Fruit fly (Drosophila melanogaster) whole organism, embryonic: Measurements from ENCODE around the gene CG31821.

Experiments
- CG17385 ChIP-seq: fragments of 200-800 bp; sonication (Bioruptor generic); optimal IDR thresholded peaks from 3 replicates; lab custom pipeline; 2018; ENCODE audit warnings: missing biosample characterization, mild to moderate bottlenecking, missing genetic modification characterization
- CG4360 ChIP-seq: fragments of 200-800 bp; sonication (Bioruptor generic); IDR thresholded peaks from 2 replicates; pipeline ENCODE4 v1.3.6; 2022; ENCODE audit warnings: missing biosample characterization, missing genetic modification characterization
- ftz-f1 ChIP-seq: fragments of 200-800 bp; sonication (Bioruptor generic); optimal IDR thresholded peaks from 2 replicates; lab custom pipeline; 2016; ENCODE audit warnings: missing biosample characterization, missing genetic modification characterization

DNA sequence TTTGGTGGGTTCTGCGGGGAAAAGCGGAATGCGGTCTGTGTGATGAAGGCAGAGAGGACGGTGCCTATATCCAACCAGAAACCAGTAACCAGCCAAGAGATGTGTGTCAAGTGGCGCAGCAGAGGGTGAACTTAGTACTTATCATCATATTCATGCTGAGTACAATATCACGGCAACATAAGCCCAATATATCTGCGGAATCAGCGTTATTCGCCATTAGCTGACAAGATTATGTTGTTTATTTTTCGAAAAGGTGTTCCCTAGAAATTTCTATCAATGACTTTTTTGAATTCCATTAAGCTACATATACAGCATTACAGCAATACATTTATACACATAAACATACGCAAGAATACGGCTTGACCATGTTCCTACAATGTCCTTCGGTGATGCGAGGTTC, 38.9 kb upstream of the CG31821 start, which contains the start of gene CG12448:
- TF ChIP-seq ftz-f1 (GFP tag; lab: Kevin White, UChicago) (no peak), CG4360 (GFP tag; lab: Robert Waterston, UW) (no peak), CG17385 (GFP tag; lab: Kevin White, UChicago) (no peak)
